Worm (Caenorhabditis elegans) whole organism, L4/young adult: Measurements from ENCODE around the gene atp-2.

Source experiments
- W03F9.2 ChIP-seq: fragments of 150-350 bp; optimal IDR thresholded peaks from 2 replicates; lab custom pipeline; 2014; ENCODE audit warnings: missing biosample characterization, missing genetic modification characterization
- dao-5 ChIP-seq: sonication (generic microtip); optimal IDR thresholded peaks from 2 replicates; lab custom pipeline; 2016; ENCODE audit warnings: missing genotype, missing genetic modification characterization, moderate library complexity, missing compliant biosample characterization
- him-1 ChIP-seq: sonication (generic microtip); optimal IDR thresholded peaks from 2 replicates; lab custom pipeline; 2016; ENCODE audit warnings: missing genotype, missing genetic modification reagents, missing genetic modification characterization, missing compliant biosample characterization

Gene atp-2

DNA sequence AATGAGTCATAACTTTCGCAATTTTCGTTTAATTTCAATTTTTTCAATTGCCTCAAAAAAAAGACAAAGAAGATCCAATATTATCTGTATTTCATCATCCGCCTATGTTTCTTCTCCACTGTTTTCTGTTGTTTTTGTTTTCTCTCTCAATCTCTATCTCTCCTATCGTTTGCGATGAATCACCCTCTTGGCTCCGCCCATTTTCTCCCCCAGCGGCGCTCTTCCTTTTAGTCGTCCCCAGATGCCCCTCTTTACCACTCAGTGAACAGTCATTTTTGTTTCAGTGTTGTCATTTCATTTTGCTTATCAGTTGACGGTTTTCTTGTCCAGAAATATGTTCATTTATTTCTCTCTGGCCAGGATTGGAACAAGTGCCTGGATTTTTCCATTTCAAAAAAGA lies 3.3 kb upstream of the atp-2 start:
- no peak for TF ChIP-seq him-1 (tag; lab: Kevin White, UChicago)

DNA sequence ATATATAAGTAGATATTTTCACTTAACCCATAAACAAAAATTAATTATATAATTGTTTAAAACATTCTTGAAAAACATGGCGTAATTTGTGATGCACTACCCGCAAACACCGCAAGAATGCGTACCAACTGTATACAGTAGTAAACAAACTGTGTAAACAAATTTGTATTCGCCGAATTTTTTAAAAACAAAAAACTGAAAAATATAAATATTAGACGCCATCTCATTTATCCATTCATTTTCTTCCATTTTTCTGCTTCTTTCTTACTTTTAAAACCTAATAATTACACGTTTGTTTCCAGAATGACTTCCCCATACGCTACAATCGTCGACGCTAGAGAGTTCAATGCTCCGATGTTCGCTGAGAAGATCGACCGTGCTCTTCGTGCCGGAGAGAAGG lies 2.9 kb upstream of the atp-2 start, which contains the start of gene nex-1:
TSS of gene nex-1 (plus strand) at position 301 of the 400 bp plus-strand sequence.
- TF ChIP-seq him-1 (tag; lab: Kevin White, UChicago) (no peak), dao-5 (no peak), W03F9.2 (tag; lab: Kevin White, UChicago) (peak; percentile 17)

- no peak for TF ChIP-seq W03F9.2 (tag; lab: Kevin White, UChicago)
- no peak for TF ChIP-seq him-1 (tag; lab: Kevin White, UChicago)
- no peak for TF ChIP-seq dao-5
Observed at ce11 chrIII:5228839-5229238, 622 bp downstream of the atp-2 start.

DNA sequence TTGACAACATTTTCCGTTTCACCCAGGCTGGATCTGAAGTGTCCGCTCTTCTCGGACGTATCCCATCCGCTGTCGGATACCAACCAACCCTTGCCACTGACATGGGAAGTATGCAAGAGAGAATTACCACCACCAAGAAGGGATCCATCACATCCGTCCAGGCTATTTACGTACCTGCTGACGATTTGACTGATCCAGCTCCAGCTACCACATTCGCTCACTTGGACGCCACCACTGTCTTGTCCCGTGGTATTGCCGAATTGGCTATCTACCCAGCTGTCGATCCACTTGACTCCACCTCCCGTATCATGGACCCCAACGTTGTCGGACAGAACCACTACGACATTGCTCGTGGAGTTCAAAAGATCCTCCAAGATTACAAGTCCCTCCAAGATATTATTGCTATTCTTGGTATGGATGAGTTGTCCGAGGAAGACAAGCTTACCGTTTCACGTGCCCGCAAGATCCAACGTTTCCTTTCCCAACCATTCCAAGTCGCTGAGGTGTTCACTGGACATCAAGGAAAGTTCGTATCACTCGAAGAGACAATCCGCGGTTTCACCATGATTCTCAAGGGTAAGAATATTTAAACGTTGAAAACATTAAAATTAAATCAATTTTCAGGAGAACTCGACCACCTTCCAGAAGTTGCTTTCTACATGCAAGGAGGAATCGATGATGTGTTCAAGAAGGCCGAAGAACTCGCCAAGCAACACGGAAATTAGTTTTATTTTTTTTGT lies 1.5 kb downstream of the atp-2 start:
- no peak for TF ChIP-seq dao-5
- no peak for TF ChIP-seq him-1 (tag; lab: Kevin White, UChicago)
- TF ChIP-seq W03F9.2 (tag; lab: Kevin White, UChicago), result no peak

DNA sequence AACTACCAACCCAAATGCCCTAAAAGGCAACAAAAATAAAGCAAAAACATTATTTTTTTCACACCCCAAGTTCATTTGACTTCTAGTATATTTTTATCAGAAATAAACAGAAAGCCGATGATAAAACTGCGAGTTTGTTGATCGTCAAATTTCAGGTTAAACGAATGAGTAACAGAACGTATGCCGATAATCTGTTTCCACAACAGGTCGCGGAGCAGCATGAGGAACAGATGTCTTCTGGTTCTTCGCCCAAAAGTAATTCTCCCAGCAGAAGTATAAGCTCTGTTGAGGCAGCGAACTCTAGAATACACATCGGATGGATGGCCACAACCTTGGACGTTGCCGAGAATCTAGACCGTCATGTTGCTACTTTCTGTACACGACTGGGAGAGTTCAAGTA lies 2.2 kb downstream of the atp-2 start, which contains the start of gene prmt-5:
TSS of gene prmt-5 (plus strand) at position 141 of the 400 bp plus-strand sequence.
- no peak for TF ChIP-seq dao-5
- no peak for TF ChIP-seq him-1 (tag; lab: Kevin White, UChicago)
- no peak for TF ChIP-seq W03F9.2 (tag; lab: Kevin White, UChicago)

DNA sequence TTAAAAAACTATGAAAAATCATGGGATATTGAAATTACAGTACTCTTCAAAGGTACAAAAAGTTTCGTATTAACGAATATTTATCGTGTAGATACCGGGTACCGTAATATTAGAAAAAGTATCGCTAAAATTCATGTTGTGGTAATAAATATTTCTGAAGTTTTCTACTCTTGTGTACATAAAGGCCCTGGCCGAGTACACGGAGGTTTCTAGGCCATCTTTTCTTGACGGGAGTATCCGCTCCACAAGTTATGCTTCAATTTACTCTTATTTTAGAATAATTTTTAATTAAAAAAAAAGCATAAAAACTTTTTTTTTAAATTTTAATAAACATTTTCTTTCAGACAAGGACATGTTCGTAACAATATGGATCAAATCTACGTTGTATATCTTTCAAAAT lies 4.9 kb downstream of the atp-2 start:
- TF ChIP-seq W03F9.2 (tag; lab: Kevin White, UChicago), result no peak
- TF ChIP-seq him-1 (tag; lab: Kevin White, UChicago), result no peak
- TF ChIP-seq dao-5, result no peak

DNA sequence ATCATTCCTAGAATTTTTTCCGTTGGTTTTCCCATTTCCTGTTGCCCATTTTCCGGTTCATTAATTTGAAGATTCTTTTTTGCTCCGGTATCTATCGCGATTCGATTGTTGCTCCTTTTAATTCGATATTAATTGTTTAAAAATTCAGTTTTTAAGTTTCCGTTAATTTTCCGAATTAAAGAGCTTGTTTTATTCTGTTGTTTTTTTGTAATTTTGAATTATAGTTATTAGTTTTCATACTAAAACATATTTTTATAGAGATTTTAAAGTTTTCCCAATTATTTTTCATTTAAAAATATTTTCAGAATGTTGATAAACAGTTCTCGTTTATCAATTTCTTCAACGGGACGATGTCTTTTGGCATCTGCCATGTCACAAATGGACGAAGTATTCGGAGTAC lies 6.1 kb downstream of the atp-2 start, which contains the start of gene mrps-26:
TSS of gene mrps-26 (plus strand) at position 301 of the 400 bp plus-strand sequence.
- no peak for TF ChIP-seq him-1 (tag; lab: Kevin White, UChicago)
- no peak for TF ChIP-seq W03F9.2 (tag; lab: Kevin White, UChicago)
- no peak for TF ChIP-seq dao-5

DNA sequence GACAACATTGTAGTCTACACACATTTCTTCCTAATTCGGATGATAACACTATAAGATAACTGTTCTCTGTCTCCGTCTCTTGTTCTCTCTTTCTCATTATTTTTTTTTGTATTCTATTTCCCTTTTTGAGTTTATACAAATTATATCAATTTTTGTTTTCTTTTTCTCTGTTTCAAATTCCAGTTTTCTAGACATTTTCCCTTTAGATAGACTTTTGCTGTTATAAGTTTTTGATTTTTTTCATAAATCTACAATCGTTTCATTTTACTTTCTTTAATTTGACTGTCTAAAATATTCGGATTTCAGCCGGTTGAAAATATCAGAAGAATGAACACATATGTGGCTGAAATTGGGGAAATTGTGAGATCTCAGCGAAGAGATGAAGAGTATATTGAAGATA lies 7.9 kb downstream of the atp-2 start, which contains the start of gene prx-10:
TSS of gene prx-10 (plus strand) at position 301 of the 400 bp plus-strand sequence.
- no peak for TF ChIP-seq dao-5
- TF ChIP-seq W03F9.2 (tag; lab: Kevin White, UChicago), result no peak
- TF ChIP-seq him-1 (tag; lab: Kevin White, UChicago), result no peak

ce11 chrIII:5241854-5242253 lies 13.6 kb downstream of the atp-2 start:
- TF ChIP-seq him-1 (tag; lab: Kevin White, UChicago) (no peak), W03F9.2 (tag; lab: Kevin White, UChicago) (no peak), dao-5 (no peak)

- no peak for TF ChIP-seq dao-5
- TF ChIP-seq him-1 (tag; lab: Kevin White, UChicago), result no peak
- TF ChIP-seq W03F9.2 (tag; lab: Kevin White, UChicago), result no peak
Observed at ce11 chrIII:5244539-5244938, 16.3 kb downstream of the atp-2 start, which contains the start of gene cnd-1. Gene cnd-1 (minus strand): TSS chrIII:5244639.

- TF ChIP-seq W03F9.2 (tag; lab: Kevin White, UChicago), result no peak
- TF ChIP-seq him-1 (tag; lab: Kevin White, UChicago), result no peak
- TF ChIP-seq dao-5, result no peak
Observed at ce11 chrIII:5245067-5245466, 16.9 kb downstream of the atp-2 start.

DNA sequence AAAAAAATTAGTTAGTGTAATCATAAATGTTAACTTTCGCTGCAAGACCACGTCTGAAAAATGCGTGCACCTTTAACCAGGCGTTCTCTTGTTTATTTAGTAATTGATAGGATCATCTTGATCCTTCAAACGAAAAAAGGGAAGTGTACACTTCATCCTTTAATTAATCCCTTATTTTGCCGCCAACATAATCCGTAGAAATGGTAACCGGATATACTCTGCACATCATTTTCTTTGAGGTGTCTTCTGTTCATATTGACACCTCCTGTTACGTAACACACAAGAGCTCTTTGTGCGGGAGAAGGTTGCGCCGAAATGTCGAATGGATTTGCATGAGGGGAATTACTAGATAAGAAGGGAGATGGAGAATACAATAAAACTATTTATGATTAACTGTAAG lies 20.5 kb downstream of the atp-2 start:
- TF ChIP-seq dao-5 (no peak), him-1 (tag; lab: Kevin White, UChicago) (no peak), W03F9.2 (tag; lab: Kevin White, UChicago) (no peak)

- no peak for TF ChIP-seq him-1 (tag; lab: Kevin White, UChicago)
- TF ChIP-seq dao-5, result no peak
- no peak for TF ChIP-seq W03F9.2 (tag; lab: Kevin White, UChicago)
Observed at ce11 chrIII:5254108-5254507, 25.9 kb downstream of the atp-2 start, which contains the start of the genes sumv-1 and gop-1. Gene sumv-1 (minus strand): TSS chrIII:5254187. Gene gop-1 (plus strand): TSS chrIII:5254438.

DNA sequence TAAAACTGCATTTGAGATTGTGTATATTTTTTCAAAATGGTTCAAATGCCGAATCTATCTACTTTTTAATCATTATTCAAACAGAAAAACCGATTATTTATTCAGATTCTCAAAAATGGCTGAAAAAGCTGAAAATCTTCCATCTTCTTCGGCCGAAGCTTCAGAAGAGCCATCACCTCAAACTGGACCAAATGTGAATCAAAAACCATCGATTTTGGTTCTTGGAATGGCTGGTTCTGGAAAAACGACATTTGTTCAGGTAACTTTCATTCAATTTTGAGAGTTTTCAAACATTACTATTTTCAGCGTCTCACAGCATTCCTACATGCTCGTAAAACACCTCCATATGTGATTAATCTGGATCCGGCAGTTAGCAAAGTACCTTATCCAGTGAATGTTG lies 30.7 kb downstream of the atp-2 start, which contains the start of gene gop-2:
TSS of gene gop-2 (plus strand) at position 106 of the 400 bp plus-strand sequence.
- no peak for TF ChIP-seq him-1 (tag; lab: Kevin White, UChicago)
- no peak for TF ChIP-seq dao-5
